Fruit fly (Drosophila melanogaster) whole organism, adult: ENCODE results near the gene MICAL-like.

ENCODE experiments used
- CG14711 ChIP-seq: fragments of 200-800 bp; sonication (Bioruptor generic); optimal IDR thresholded peaks from 2 replicates; lab custom pipeline; 2018; ENCODE audit warnings: missing biosample characterization, mild to moderate bottlenecking, missing genetic modification characterization, moderate library complexity
- CG7101 ChIP-seq: fragments of 200-800 bp; sonication (Bioruptor generic); optimal IDR thresholded peaks from 2 replicates; lab custom pipeline; 2018; ENCODE audit warnings: missing biosample characterization, mild to moderate bottlenecking, missing genetic modification characterization, moderate library complexity
- Crg-1 ChIP-seq: fragments of 200-800 bp; sonication (Bioruptor generic); optimal IDR thresholded peaks from 2 replicates; lab custom pipeline; 2016; ENCODE audit warnings: missing biosample characterization, missing genetic modification characterization
- bab1 ChIP-seq: fragments of 200-800 bp; sonication (Bioruptor generic); optimal IDR thresholded peaks from 3 replicates; lab custom pipeline; 2019; ENCODE audit warnings: missing biosample characterization, mild to moderate bottlenecking, missing genetic modification characterization, moderate library complexity
- tj ChIP-seq: fragments of 200-800 bp; sonication (Bioruptor generic); optimal IDR thresholded peaks from 3 replicates; lab custom pipeline; 2017; ENCODE audit warnings: missing biosample characterization, mild to moderate bottlenecking, missing genetic modification characterization, moderate library complexity

- TF ChIP-seq Crg-1 (GFP tag; lab: Kevin White, UChicago) (no peak), CG7101 (tag; lab: Kevin White, UChicago) (peak; percentile 72), tj (peak; percentile 21), CG14711 (peak; percentile 79), bab1 (GFP tag; lab: Kevin White, UChicago) (peak; percentile 72)
Observed at dm6 chr3L:13015823-13016465, 812 bp upstream of the MICAL-like start, which contains the start of gene CG11267.
